Fruit fly (Drosophila melanogaster) whole organism, wandering third instar larva: ENCODE data around the gene CG33178.

Experiments used
- Abd-B ChIP-seq: fragments of >200 bp; optimal IDR thresholded peaks from 2 replicates; lab custom pipeline; 2017; ENCODE audit warnings: missing biosample characterization, missing genetic modification characterization
- CG32264 ChIP-seq: fragments of 200-800 bp; sonication (Bioruptor generic); optimal IDR thresholded peaks from 2 replicates; lab custom pipeline; 2016; ENCODE audit warnings: missing biosample characterization, missing genetic modification characterization
- CrebA ChIP-seq: fragments of 200-800 bp; sonication (Bioruptor generic); optimal IDR thresholded peaks from 2 replicates; lab custom pipeline; 2016; ENCODE audit warnings: missing biosample characterization, mild to moderate bottlenecking, missing genetic modification characterization, borderline replicate concordance
- Hr83 ChIP-seq: fragments of 200-300 bp; sonication (Bioruptor generic); optimal IDR thresholded peaks from 2 replicates; lab custom pipeline; 2016; ENCODE audit warnings: missing biosample characterization, mild to moderate bottlenecking, missing genetic modification characterization, moderate library complexity; ENCODE audit not compliant: poor library complexity, severe bottlenecking
- Jra ChIP-seq: sonication (Bioruptor generic); optimal IDR thresholded peaks from 2 replicates; lab custom pipeline; 2016; ENCODE audit warnings: missing biosample characterization, missing genetic modification characterization
- Myc ChIP-seq: fragments of >200 bp; optimal IDR thresholded peaks from 2 replicates; lab custom pipeline; 2017
- Rel ChIP-seq, 2 experiments: fragments of 200-800 bp; sonication (Bioruptor generic) in 1 of 2; optimal IDR thresholded peaks; 2 replicates in 1 of 2; 3 replicates in 1 of 2; lab custom pipeline; 2016 to 2019; ENCODE audit warnings: mild to moderate bottlenecking in 2 of 2, missing biosample characterization in 2 of 2, missing genetic modification characterization in 2 of 2, moderate library complexity in 1 of 2
- Sp1 ChIP-seq: fragments of 200-800 bp; sonication (Bioruptor generic); optimal IDR thresholded peaks from 3 replicates; lab custom pipeline; 2019; ENCODE audit warnings: missing biosample characterization, mild to moderate bottlenecking, missing genetic modification characterization, moderate library complexity
- Vsx2 ChIP-seq: fragments of 200-300, 225-300 bp; sonication (Bioruptor generic); optimal IDR thresholded peaks from 2 replicates; lab custom pipeline; 2018; ENCODE audit warnings: missing biosample characterization, missing genetic modification characterization; ENCODE audit not compliant: partially characterized antibody
- br ChIP-seq: fragments of 200-800 bp; sonication (Bioruptor generic); optimal IDR thresholded peaks from 2 replicates; lab custom pipeline; 2016; ENCODE audit warnings: missing biosample characterization, missing genetic modification characterization
- brk ChIP-seq: fragments of 200-800 bp; sonication (Bioruptor generic); optimal IDR thresholded peaks from 2 replicates; lab custom pipeline; 2016; ENCODE audit warnings: missing biosample characterization, mild to moderate bottlenecking, missing genetic modification characterization
- dl ChIP-seq, 2 experiments: fragments of 175-275, 200-275 bp in 1 of 2; fragments of 200-275 bp in 1 of 2; sonication (Bioruptor generic); optimal IDR thresholded peaks; lab custom pipeline; 2018; ENCODE audit warnings: mild to moderate bottlenecking in 2 of 2, missing biosample characterization in 2 of 2, missing genetic modification characterization in 2 of 2, moderate library complexity in 2 of 2; ENCODE audit not compliant: partially characterized antibody in 2 of 2, insufficient read depth in 1 of 2
- dmrt93B ChIP-seq: fragments of 200-800 bp; sonication (Bioruptor generic); optimal IDR thresholded peaks from 2 replicates; lab custom pipeline; 2018; ENCODE audit warnings: missing biosample characterization, mild to moderate bottlenecking, missing genetic modification characterization
- dsf ChIP-seq: sonication (Bioruptor generic); optimal IDR thresholded peaks from 2 replicates; lab custom pipeline; 2016; ENCODE audit warnings: missing biosample characterization, missing genetic modification characterization, borderline replicate concordance
- foxo ChIP-seq, 2 experiments: fragments of 200-800 bp; sonication (Bioruptor generic); optimal IDR thresholded peaks; 2 replicates in 1 of 2; 3 replicates in 1 of 2; lab custom pipeline; 2016 to 2017; ENCODE audit warnings: missing biosample characterization in 2 of 2, missing genetic modification characterization in 2 of 2
- fru ChIP-seq: fragments of 200-800 bp; sonication (Bioruptor generic); optimal IDR thresholded peaks from 3 replicates; lab custom pipeline; 2016; ENCODE audit warnings: missing biosample characterization, mild to moderate bottlenecking, missing genetic modification characterization
- h ChIP-seq: fragments of 200-800 bp; sonication (Bioruptor generic); optimal IDR thresholded peaks from 3 replicates; lab custom pipeline; 2016; ENCODE audit warnings: missing biosample characterization, mild to moderate bottlenecking, missing genetic modification characterization
- jim ChIP-seq: fragments of 175-275, 200-325 bp; sonication (Bioruptor generic); optimal IDR thresholded peaks from 2 replicates; lab custom pipeline; 2016; ENCODE audit warnings: missing biosample characterization, mild to moderate bottlenecking, missing genetic modification characterization
- lola ChIP-seq: fragments of >200 bp; optimal IDR thresholded peaks from 2 replicates; lab custom pipeline; 2017; ENCODE audit warnings: missing biosample characterization, missing genetic modification characterization
- pan ChIP-seq: fragments of >200 bp; optimal IDR thresholded peaks from 2 replicates; lab custom pipeline; 2017
- psq ChIP-seq: fragments of 200-800 bp; sonication (Bioruptor generic); optimal IDR thresholded peaks from 3 replicates; lab custom pipeline; 2017; ENCODE audit warnings: missing biosample characterization, mild to moderate bottlenecking, missing genetic modification characterization, moderate library complexity
- sage ChIP-seq: fragments of 200-800 bp; sonication (Bioruptor generic); optimal IDR thresholded peaks from 2 replicates; lab custom pipeline; 2016; ENCODE audit warnings: missing biosample characterization, mild to moderate bottlenecking, missing genetic modification characterization
- tai ChIP-seq: sonication (Bioruptor generic); optimal IDR thresholded peaks from 2 replicates; lab custom pipeline; 2016; ENCODE audit warnings: missing biosample characterization, missing genetic modification characterization
- usp ChIP-seq: fragments of >200 bp; optimal IDR thresholded peaks from 2 replicates; lab custom pipeline; 2017; ENCODE audit warnings: missing biosample characterization, missing genetic modification characterization
- woc ChIP-seq: sonication (Bioruptor generic); optimal IDR thresholded peaks from 2 replicates; lab custom pipeline; 2016; ENCODE audit warnings: missing biosample characterization, mild to moderate bottlenecking, missing genetic modification characterization

CG33178 gene

dm6 chrX:15123418-15123994 lies 40.9 kb downstream of the CG33178 start:
- TF ChIP-seq h (GFP tag; lab: Kevin White, UChicago) = no peak
- TF ChIP-seq Myc (lab: Kevin White, UChicago) = no peak
- TF ChIP-seq Rel (GFP tag; optimal IDR thresholded peaks at IDR 0.05; lab: Kevin White, UChicago) = no peak
- no peak for TF ChIP-seq Rel (tag; optimal IDR thresholded peaks at IDR 0.05; lab: Kevin White, UChicago)
- no peak for TF ChIP-seq dsf (GFP tag; lab: Kevin White, UChicago)
- TF ChIP-seq Vsx2 (GFP tag; lab: Kevin White, UChicago) = no peak
- no peak for TF ChIP-seq woc
- TF ChIP-seq lola = no peak
- no peak for TF ChIP-seq foxo (GFP tag; optimal IDR thresholded peaks at IDR 0.05; lab: Kevin White, UChicago)
- no peak for TF ChIP-seq Hr83 (GFP tag; lab: Kevin White, UChicago)
- TF ChIP-seq Sp1 (GFP tag; lab: Kevin White, UChicago) = no peak

dm6 chrX:15125496-15125895 lies 42.9 kb downstream of the CG33178 start, which contains the start of gene drd:
drd (plus strand) TSS chrX:15125753.
- TF ChIP-seq Vsx2 (GFP tag; lab: Kevin White, UChicago) (no peak), jim (GFP tag; lab: Kevin White, UChicago) (no peak), CrebA (GFP tag; lab: Kevin White, UChicago) (no peak), psq (GFP tag; lab: Kevin White, UChicago) (no peak)
- TF ChIP-seq, all 38 proteins: peak for 0

DNA sequence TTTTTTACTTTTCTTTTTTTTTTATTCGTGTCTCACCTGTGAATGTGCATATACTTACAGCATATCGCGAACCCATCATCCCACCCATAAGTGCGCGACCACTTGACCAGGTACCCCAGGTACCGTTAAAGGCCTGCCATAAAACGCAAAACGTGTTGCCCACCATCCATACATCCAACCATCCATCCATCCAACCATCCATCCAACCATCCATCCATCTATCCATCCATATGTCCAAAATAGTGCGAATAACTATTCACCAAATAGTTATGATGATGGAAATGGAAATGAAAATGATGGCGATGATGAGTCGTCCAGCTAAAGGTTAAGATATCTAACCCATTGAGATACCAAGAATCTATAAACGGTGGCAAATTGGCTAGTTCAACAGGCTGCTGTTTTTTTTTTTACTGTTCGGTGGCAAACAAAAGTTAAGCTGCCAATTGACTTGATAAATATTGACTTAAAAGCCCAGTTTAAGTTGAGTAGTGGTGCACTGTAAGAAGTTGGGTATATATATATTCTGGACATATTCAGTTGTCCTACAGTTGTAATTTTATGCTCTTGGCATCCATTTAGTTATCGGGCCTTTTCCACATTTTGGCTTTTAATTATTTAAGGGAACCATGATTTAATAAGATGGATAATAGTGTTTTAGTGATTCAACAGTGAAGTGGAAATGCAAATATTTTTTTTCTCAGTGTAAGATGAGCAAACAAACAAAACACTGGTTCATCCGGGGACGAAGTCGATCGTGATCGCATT lies 45.4 kb downstream of the CG33178 start:
- no peak for TF ChIP-seq CrebA (GFP tag; lab: Kevin White, UChicago)
- no peak for TF ChIP-seq dsf (GFP tag; lab: Kevin White, UChicago)
- TF ChIP-seq Sp1 (GFP tag; lab: Kevin White, UChicago) = no peak
- no peak for TF ChIP-seq woc
- TF ChIP-seq Abd-B = no peak
- TF ChIP-seq Hr83 (GFP tag; lab: Kevin White, UChicago) = no peak
- no peak for TF ChIP-seq Vsx2 (GFP tag; lab: Kevin White, UChicago)
- TF ChIP-seq brk (GFP tag; lab: Kevin White, UChicago) = no peak
- no peak for TF ChIP-seq jim (GFP tag; lab: Kevin White, UChicago)
- TF ChIP-seq tai (GFP tag; lab: Kevin White, UChicago) = no peak
- TF ChIP-seq sage (GFP tag; lab: Kevin White, UChicago) = no peak
- no peak for TF ChIP-seq dl (GFP tag; optimal IDR thresholded peaks at IDR 0.05; lab: Kevin White, UChicago; ENCODE audit: insufficient read depth in 1 of 2, partially characterized antibody in 2 of 2)
- no peak for TF ChIP-seq dmrt93B (GFP tag; lab: Kevin White, UChicago)
- TF ChIP-seq, all 38 proteins: peak for 0

DNA sequence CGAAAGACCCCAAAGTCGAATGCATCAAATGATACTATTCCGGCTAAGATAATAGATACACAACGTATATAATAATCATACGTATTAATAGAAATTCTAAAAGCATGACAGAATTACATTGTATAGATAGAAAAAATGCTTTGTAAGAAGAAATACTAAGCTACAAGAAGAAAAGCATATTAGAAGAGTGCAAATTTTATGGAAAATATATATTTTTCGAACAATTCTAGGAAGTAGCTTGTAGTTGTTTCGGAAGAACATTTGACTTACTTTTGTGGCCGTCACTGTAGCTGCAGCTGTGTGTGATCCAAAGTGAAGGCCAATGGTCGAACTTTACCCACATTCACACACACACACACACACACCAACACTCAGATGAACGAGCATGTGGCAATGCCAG lies 49.4 kb downstream of the CG33178 start:
- TF ChIP-seq psq (GFP tag; lab: Kevin White, UChicago) (no peak), Jra (GFP tag; lab: Kevin White, UChicago) (no peak), Rel (GFP tag; optimal IDR thresholded peaks at IDR 0.05; lab: Kevin White, UChicago) (no peak), Rel (tag; optimal IDR thresholded peaks at IDR 0.05; lab: Kevin White, UChicago) (no peak), fru (GFP tag; lab: Kevin White, UChicago) (no peak), brk (GFP tag; lab: Kevin White, UChicago) (no peak), br (GFP tag; lab: Kevin White, UChicago) (no peak), usp (GFP tag; lab: Kevin White, UChicago) (no peak), pan (lab: Kevin White, UChicago) (no peak), CG32264 (no peak)
